Worm (Caenorhabditis elegans) whole organism, L4/young adult: Measurements from ENCODE around the gene F38B7.10.

Source experiments
- W03F9.2 ChIP-seq: fragments of 150-350 bp; optimal IDR thresholded peaks from 2 replicates; lab custom pipeline; 2014; ENCODE audit warnings: missing biosample characterization, missing genetic modification characterization
- dao-5 ChIP-seq: sonication (generic microtip); optimal IDR thresholded peaks from 2 replicates; lab custom pipeline; 2016; ENCODE audit warnings: missing genotype, missing genetic modification characterization, moderate library complexity, missing compliant biosample characterization
- him-1 ChIP-seq: sonication (generic microtip); optimal IDR thresholded peaks from 2 replicates; lab custom pipeline; 2016; ENCODE audit warnings: missing genotype, missing genetic modification reagents, missing genetic modification characterization, missing compliant biosample characterization

The F38B7.10 gene

ce11 chrV:11517789-11518188 lies 27.5 kb upstream of the F38B7.10 start, which contains the start of gene C55A6.4:
Gene C55A6.4 (minus strand): TSS chrV:11517889.
- no peak for TF ChIP-seq W03F9.2 (tag; lab: Kevin White, UChicago)
- TF ChIP-seq him-1 (tag; lab: Kevin White, UChicago): no peak
- TF ChIP-seq dao-5 (tag; lab: Kevin White, UChicago): no peak

- TF ChIP-seq dao-5 (tag; lab: Kevin White, UChicago) (no peak), him-1 (tag; lab: Kevin White, UChicago) (no peak), W03F9.2 (tag; lab: Kevin White, UChicago) (no peak)
Observed at ce11 chrV:11520215-11520614, 25.1 kb upstream of the F38B7.10 start, which contains the start of the genes C55A6.11 and C55A6.7. Gene C55A6.11 (plus strand): TSS chrV:11520515. Gene C55A6.7 (minus strand): TSS chrV:11520530.

DNA sequence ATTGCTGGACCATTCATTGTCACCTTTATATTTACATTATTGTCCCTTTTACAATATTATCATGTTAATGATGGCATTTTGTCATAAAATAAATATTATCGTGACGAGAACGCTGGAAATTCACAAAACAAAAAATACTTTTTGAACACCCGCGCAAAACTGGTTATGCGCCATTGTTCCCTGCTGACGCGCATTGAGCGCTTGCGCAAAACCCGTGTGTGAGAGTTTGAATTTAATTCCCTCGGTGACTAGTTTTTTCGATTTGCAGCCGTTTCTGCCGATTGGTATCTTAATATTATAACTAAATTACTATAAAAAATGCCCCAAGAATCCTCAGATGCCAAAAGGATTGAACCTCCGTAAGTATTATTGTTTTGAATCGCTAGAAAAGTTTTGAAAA lies 23.9 kb upstream of the F38B7.10 start, which contains the start of gene pafo-1:
TSS of gene pafo-1 (plus strand) at position 256 of the 400 bp plus-strand sequence.
- TF ChIP-seq dao-5 (tag; lab: Kevin White, UChicago) (no peak), him-1 (tag; lab: Kevin White, UChicago) (peak; percentile 12), W03F9.2 (tag; lab: Kevin White, UChicago) (peak; percentile 85)

- TF ChIP-seq him-1 (tag; lab: Kevin White, UChicago) (no peak), W03F9.2 (tag; lab: Kevin White, UChicago) (no peak), dao-5 (tag; lab: Kevin White, UChicago) (no peak)
Observed at ce11 chrV:11525338-11525737, 20.0 kb upstream of the F38B7.10 start.

DNA sequence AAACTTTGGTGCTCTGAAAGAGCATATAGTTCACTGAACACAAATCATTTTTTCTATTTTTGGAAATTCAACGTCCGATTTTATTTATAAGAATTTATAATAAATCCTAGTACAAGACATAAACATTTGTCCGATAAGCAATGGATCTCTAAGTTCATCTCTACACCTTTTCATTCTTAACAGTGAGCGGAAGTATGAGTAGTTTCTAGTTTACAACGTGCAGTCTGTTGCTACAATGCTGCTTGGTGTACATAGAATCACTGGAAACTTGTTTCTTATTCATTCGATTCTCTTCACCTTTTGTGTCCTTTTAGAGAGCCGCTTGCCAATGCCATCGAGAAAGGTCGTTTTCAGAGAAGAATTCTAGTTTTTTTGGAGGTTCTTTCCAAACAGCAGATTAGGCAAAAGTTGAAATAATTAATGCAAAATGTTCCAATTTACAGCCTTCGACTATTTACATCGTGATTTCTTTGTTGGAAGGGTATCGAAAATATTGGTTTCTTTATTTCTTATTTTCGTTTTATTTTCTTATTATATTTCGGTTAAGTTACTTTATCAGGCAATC lies 18.3 kb upstream of the F38B7.10 start:
- TF ChIP-seq dao-5 (tag; lab: Kevin White, UChicago): no peak
- TF ChIP-seq W03F9.2 (tag; lab: Kevin White, UChicago): no peak
- TF ChIP-seq him-1 (tag; lab: Kevin White, UChicago): no peak

ce11 chrV:11527531-11527930 lies 17.8 kb upstream of the F38B7.10 start, which contains the start of gene ccch-1:
Gene ccch-1 (plus strand): TSS chrV:11527831.
- TF ChIP-seq dao-5 (tag; lab: Kevin White, UChicago) (no peak), him-1 (tag; lab: Kevin White, UChicago) (no peak), W03F9.2 (tag; lab: Kevin White, UChicago) (no peak)

ce11 chrV:11528633-11529327 lies 16.5 kb upstream of the F38B7.10 start:
- TF ChIP-seq him-1 (tag; lab: Kevin White, UChicago): no peak

- TF ChIP-seq him-1 (tag; lab: Kevin White, UChicago): no peak
- TF ChIP-seq W03F9.2 (tag; lab: Kevin White, UChicago): no peak
- no peak for TF ChIP-seq dao-5 (tag; lab: Kevin White, UChicago)
Observed at ce11 chrV:11529541-11529940, 15.8 kb upstream of the F38B7.10 start.

DNA sequence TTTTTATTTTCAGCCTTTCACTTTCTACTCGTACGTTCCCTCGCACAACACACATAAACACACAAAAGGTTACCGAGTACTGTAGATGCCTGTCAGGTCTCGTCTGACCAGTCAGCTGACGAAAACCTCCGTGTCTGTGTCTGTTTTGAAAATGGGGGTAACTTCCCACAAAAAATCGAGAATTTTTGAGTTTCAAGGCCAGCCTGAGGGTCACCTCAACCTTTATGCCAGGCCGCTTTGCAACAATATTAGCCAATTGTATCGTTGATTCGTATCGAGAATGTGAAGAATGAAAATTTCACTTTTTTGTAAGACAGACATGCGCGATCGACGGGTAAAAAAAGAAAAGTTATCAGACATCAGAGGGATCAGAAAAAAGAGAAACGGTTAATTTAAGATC lies 14.2 kb upstream of the F38B7.10 start:
- TF ChIP-seq dao-5 (tag; lab: Kevin White, UChicago) (no peak), W03F9.2 (tag; lab: Kevin White, UChicago) (no peak), him-1 (tag; lab: Kevin White, UChicago) (no peak)

DNA sequence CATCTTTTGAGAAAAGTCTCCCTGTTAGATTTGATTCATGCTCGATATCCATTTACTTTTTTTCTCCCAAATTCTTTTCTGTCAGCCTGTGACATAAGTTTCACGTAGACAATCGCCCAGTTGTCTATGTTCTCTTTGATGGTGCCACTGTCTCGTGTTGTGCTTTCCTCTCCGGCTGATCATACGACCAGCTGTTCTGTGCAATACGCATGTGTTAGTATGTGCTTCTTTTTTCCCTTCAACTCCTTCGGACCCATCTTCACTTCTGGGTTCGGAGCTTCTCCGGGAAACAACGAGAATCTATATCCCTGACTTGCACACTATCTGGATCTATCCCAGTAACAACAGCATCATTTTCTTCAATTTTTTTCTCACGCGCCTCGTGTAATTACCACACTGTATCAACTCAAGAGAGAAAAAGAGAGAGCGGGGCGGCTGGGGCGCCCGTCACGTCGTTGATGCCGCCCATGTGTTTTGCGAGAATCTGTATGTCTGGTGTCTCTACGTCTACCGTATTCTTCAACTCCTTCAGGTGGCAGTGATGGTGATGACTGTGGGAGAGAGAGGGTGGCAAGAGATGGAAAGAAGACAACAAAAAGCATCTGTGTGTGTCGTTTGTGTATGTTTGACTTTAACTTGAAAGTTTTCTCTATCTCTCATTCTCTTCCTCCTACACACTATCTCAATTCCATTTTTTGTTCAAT lies 13.3 kb upstream of the F38B7.10 start:
- TF ChIP-seq W03F9.2 (tag; lab: Kevin White, UChicago) (peak; percentile 23), him-1 (tag; lab: Kevin White, UChicago) (no peak), dao-5 (tag; lab: Kevin White, UChicago) (peak; percentile 43)

ce11 chrV:11532535-11532853 lies 12.8 kb upstream of the F38B7.10 start:
- TF ChIP-seq W03F9.2 (tag; lab: Kevin White, UChicago) (no peak), dao-5 (tag; lab: Kevin White, UChicago) (no peak), him-1 (tag; lab: Kevin White, UChicago) (no peak)

- no peak for TF ChIP-seq dao-5 (tag; lab: Kevin White, UChicago)
- TF ChIP-seq W03F9.2 (tag; lab: Kevin White, UChicago): no peak
- no peak for TF ChIP-seq him-1 (tag; lab: Kevin White, UChicago)
Observed at ce11 chrV:11532964-11533363, 12.4 kb upstream of the F38B7.10 start.

DNA sequence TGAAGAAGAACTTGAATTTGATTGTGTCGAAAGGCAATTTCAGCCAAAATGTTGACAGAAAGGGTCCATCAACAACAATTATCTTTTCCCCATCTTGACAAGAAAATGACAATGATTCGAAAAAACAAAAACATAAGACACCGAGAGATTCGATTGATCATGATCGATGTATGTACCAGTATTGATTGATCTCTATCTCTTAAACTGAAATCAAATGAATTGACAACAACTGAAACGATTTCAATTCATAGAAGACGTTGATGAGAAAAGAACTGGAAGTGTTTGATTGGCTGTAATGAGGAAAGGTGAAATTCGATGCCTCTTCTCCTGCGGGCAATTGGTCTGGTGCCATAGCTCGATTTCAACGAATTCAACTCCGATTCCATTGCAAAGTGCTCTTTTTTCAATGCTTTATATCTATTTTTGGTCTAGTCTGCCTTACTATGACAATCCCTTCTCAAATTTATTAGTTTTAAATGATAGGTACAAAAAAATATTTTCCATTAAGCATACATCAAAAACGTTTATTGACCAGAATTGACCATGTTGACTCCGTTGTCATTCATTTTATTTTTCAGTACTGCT lies 11.9 kb upstream of the F38B7.10 start:
- TF ChIP-seq him-1 (tag; lab: Kevin White, UChicago): no peak
- no peak for TF ChIP-seq dao-5 (tag; lab: Kevin White, UChicago)
- no peak for TF ChIP-seq W03F9.2 (tag; lab: Kevin White, UChicago)
